Fruit fly (Drosophila melanogaster) whole organism, embryonic: Measurements from ENCODE around the gene CG18302.

Experiments
- Abd-B ChIP-seq: fragments of 200-800 bp; sonication (Bioruptor generic); optimal IDR thresholded peaks from 2 replicates; lab custom pipeline; 2018; ENCODE audit warnings: missing biosample characterization, mild to moderate bottlenecking, missing genetic modification characterization, moderate library complexity
- Awh ChIP-seq: fragments of 200-800 bp; sonication (Bioruptor generic); IDR thresholded peaks from 2 replicates; pipeline ENCODE4, ENCODE4 v1.3.6; 2022; ENCODE audit warnings: missing biosample characterization, missing genetic modification characterization
- CG10366 ChIP-seq: fragments of 200-800 bp; sonication (Bioruptor generic); IDR thresholded peaks from 2 replicates; pipeline ENCODE4 v1.3.6; 2022; ENCODE audit warnings: missing biosample characterization, missing genetic modification characterization
- CG12744 ChIP-seq: fragments of 200-800 bp; sonication (Bioruptor generic); optimal IDR thresholded peaks from 2 replicates; lab custom pipeline; 2016; ENCODE audit warnings: missing biosample characterization, missing genetic modification characterization
- CG17186 ChIP-seq: fragments of 200-800 bp; sonication (Bioruptor generic); optimal IDR thresholded peaks from 3 replicates; lab custom pipeline; 2017; ENCODE audit warnings: missing biosample characterization, missing genetic modification reagents, missing genetic modification characterization
- CG17612 ChIP-seq: fragments of 200-800 bp; sonication (Bioruptor generic); IDR thresholded peaks from 2 replicates; pipeline ENCODE4 v1.3.6; 2022; ENCODE audit warnings: missing biosample characterization, missing genetic modification characterization
- CG2199 ChIP-seq: fragments of 200-800 bp; sonication (Bioruptor generic); IDR thresholded peaks from 3 replicates; pipeline ENCODE4 v1.3.6; 2022; ENCODE audit warnings: missing biosample characterization, missing genetic modification characterization
- CG2712 ChIP-seq: fragments of 200-800 bp; optimal IDR thresholded peaks from 3 replicates; lab custom pipeline; 2019; ENCODE audit warnings: missing biosample characterization, mild to moderate bottlenecking, missing genetic modification characterization, moderate library complexity
- CG2889 ChIP-seq: fragments of 200-800 bp; sonication (Bioruptor generic); IDR thresholded peaks from 3 replicates; pipeline ENCODE4 v1.3.6; 2022; ENCODE audit warnings: missing biosample characterization, missing genetic modification characterization
- CG3726 ChIP-seq: fragments of 200-800 bp; sonication (Bioruptor generic); IDR thresholded peaks from 3 replicates; pipeline ENCODE4, ENCODE4 v1.3.6; 2022; ENCODE audit warnings: missing biosample characterization, missing genetic modification characterization
- CG4820 ChIP-seq: fragments of 200-800 bp; sonication (Bioruptor generic); optimal IDR thresholded peaks from 3 replicates; lab custom pipeline; 2016; ENCODE audit warnings: missing biosample characterization, missing genetic modification characterization
- CG4854 ChIP-seq: fragments of 200-800 bp; sonication (Bioruptor generic); optimal IDR thresholded peaks from 2 replicates; lab custom pipeline; 2016; ENCODE audit warnings: missing biosample characterization, missing genetic modification characterization, inconsistent platforms
- CG6854 ChIP-seq: fragments of 200-800 bp; sonication (Bioruptor generic); optimal IDR thresholded peaks from 3 replicates; lab custom pipeline; 2017; ENCODE audit warnings: missing biosample characterization, mild to moderate bottlenecking, missing genetic modification characterization
- Dbx ChIP-seq: fragments of 200-800 bp; sonication (Bioruptor generic); IDR thresholded peaks from 3 replicates; pipeline ENCODE4 v1.3.6; 2022; ENCODE audit warnings: missing biosample characterization, missing genetic modification characterization
- Deaf1 ChIP-seq: fragments of 200-800 bp; optimal IDR thresholded peaks from 3 replicates; lab custom pipeline; 2019; ENCODE audit warnings: missing biosample characterization, mild to moderate bottlenecking, missing genetic modification characterization, moderate library complexity
- Dfd ChIP-seq, 2 experiments: fragments of >200 bp; optimal IDR thresholded peaks; 2 replicates each; lab custom pipeline; 2017; ENCODE audit warnings: missing biosample characterization in 2 of 2, missing genetic modification characterization in 2 of 2
- Dp ChIP-seq: fragments of 200-800 bp; sonication (Bioruptor generic); optimal IDR thresholded peaks from 2 replicates; lab custom pipeline; 2018; ENCODE audit warnings: missing biosample characterization, mild to moderate bottlenecking, missing genetic modification characterization, moderate library complexity
- H15 ChIP-seq: fragments of 200-800 bp; sonication (Bioruptor generic); IDR thresholded peaks from 3 replicates; pipeline ENCODE4 v1.3.6; 2022; ENCODE audit warnings: missing biosample characterization, missing genetic modification characterization
- Hey ChIP-seq: fragments of 200-800 bp; sonication (Bioruptor generic); optimal IDR thresholded peaks from 3 replicates; lab custom pipeline; 2018; ENCODE audit warnings: missing biosample characterization, mild to moderate bottlenecking, missing genetic modification characterization
- Lim3 ChIP-seq: fragments of 200-800 bp; sonication (Bioruptor generic); IDR thresholded peaks from 2 replicates; pipeline ENCODE4 v1.3.6; 2022; ENCODE audit warnings: missing biosample characterization, missing genetic modification characterization
- Med ChIP-seq: fragments of 200-800 bp; sonication (Bioruptor generic); peaks from one replicate; lab custom pipeline; 2016; ENCODE audit warnings: missing biosample characterization, missing genetic modification characterization, mild to moderate bottlenecking, inconsistent platforms, moderate library complexity
- Nf-YC ChIP-seq: fragments of 200-800 bp; optimal IDR thresholded peaks from 3 replicates; lab custom pipeline; 2019; ENCODE audit warnings: missing biosample characterization, mild to moderate bottlenecking, missing genetic modification characterization, moderate library complexity
- Stat92E ChIP-seq, 3 experiments: fragments of >200 bp in 2 of 3; fragments of 200-800 bp in 1 of 3; sonication (Bioruptor generic) in 1 of 3; optimal IDR thresholded peaks; 2 replicates each; lab custom pipeline; 2017 to 2019; ENCODE audit warnings: missing biosample characterization in 3 of 3, missing genetic modification characterization in 3 of 3, mild to moderate bottlenecking in 1 of 3, moderate library complexity in 1 of 3
- aop ChIP-seq: fragments of 200-800 bp; sonication (Bioruptor generic); IDR thresholded peaks from 2 replicates; pipeline ENCODE4 v1.3.6; 2022; ENCODE audit warnings: missing biosample characterization, missing genetic modification characterization
- ap ChIP-seq: fragments of 200-800 bp; sonication (Bioruptor generic); IDR thresholded peaks from 2 replicates; pipeline ENCODE4 v1.3.6; 2022; ENCODE audit warnings: missing biosample characterization, missing genetic modification characterization
- chif ChIP-seq, 2 experiments: fragments of 200-800 bp; sonication (Bioruptor generic); optimal IDR thresholded peaks; 3 replicates each; lab custom pipeline; 2016; ENCODE audit warnings: missing biosample characterization in 2 of 2, missing genetic modification characterization in 2 of 2
- ci ChIP-seq: fragments of 200-800 bp; sonication (Bioruptor generic); IDR thresholded peaks from 3 replicates; pipeline ENCODE4 v1.3.6; 2022; ENCODE audit warnings: missing biosample characterization, missing genetic modification characterization
- dati ChIP-seq: fragments of 200-800 bp; sonication (Bioruptor generic); IDR thresholded peaks from 2 replicates; pipeline ENCODE4 v1.3.6; 2022; ENCODE audit warnings: missing biosample characterization, missing genetic modification characterization
- dysf ChIP-seq: fragments of 200-800 bp; sonication (Bioruptor generic); IDR thresholded peaks from 3 replicates; pipeline ENCODE4 v1.3.6; 2022; ENCODE audit warnings: missing biosample characterization, missing genetic modification characterization
- exex ChIP-seq: fragments of 200-800 bp; sonication (Bioruptor generic); optimal IDR thresholded peaks from 4 replicates; lab custom pipeline; 2018; ENCODE audit warnings: missing biosample characterization, mild to moderate bottlenecking, missing genetic modification characterization, moderate library complexity
- gfzf ChIP-seq: fragments of 200-800 bp; sonication (Bioruptor generic); optimal IDR thresholded peaks from 2 replicates; lab custom pipeline; 2016; ENCODE audit warnings: missing biosample characterization, mild to moderate bottlenecking, missing genetic modification characterization, moderate library complexity
- grn ChIP-seq: fragments of 200-800 bp; sonication (Bioruptor generic); optimal IDR thresholded peaks from 3 replicates; lab custom pipeline; 2017; ENCODE audit warnings: missing biosample characterization, missing genetic modification characterization
- hbn ChIP-seq: fragments of 200-800 bp; sonication (Bioruptor generic); IDR thresholded peaks from 2 replicates; pipeline ENCODE4 v1.3.6; 2022; ENCODE audit warnings: missing biosample characterization, missing genetic modification characterization; ENCODE audit not compliant: partially characterized antibody
- hkb ChIP-seq, 2 experiments: fragments of 200-800 bp in 1 of 2; fragments of >200 bp in 1 of 2; sonication (Bioruptor generic) in 1 of 2; IDR thresholded peaks in 1 of 2; optimal IDR thresholded peaks in 1 of 2; 2 replicates each; pipeline versions ENCODE4 v1.3.6 to Lab custom; 2017 to 2022; ENCODE audit warnings: missing biosample characterization in 1 of 2, missing genetic modification characterization in 1 of 2
- kni ChIP-seq: fragments of 200-800 bp; sonication (Bioruptor generic); optimal IDR thresholded peaks from 3 replicates; lab custom pipeline; 2017; ENCODE audit warnings: mild to moderate bottlenecking, missing biosample characterization, missing genetic modification reagents, missing genetic modification characterization
- lab ChIP-seq: fragments of 200-800 bp; sonication (Bioruptor generic); optimal IDR thresholded peaks from 3 replicates; lab custom pipeline; 2017; ENCODE audit warnings: missing biosample characterization, missing genetic modification characterization, mild to moderate bottlenecking, moderate library complexity, missing genetic modification reagents
- lbe ChIP-seq: fragments of 200-800 bp; sonication (Bioruptor generic); optimal IDR thresholded peaks from 2 replicates; lab custom pipeline; 2016; ENCODE audit warnings: missing biosample characterization, mild to moderate bottlenecking, missing genetic modification characterization
- mirr ChIP-seq: fragments of 200-800 bp; sonication (Bioruptor generic); optimal IDR thresholded peaks from 3 replicates; lab custom pipeline; 2018; ENCODE audit warnings: missing biosample characterization, mild to moderate bottlenecking, missing genetic modification characterization
- otp ChIP-seq: fragments of 200-800 bp; sonication (Bioruptor generic); IDR thresholded peaks from 3 replicates; pipeline ENCODE4, ENCODE4 v1.3.6; 2022; ENCODE audit warnings: missing biosample characterization, missing genetic modification characterization
- pho ChIP-seq: fragments of 200-800 bp; sonication (Bioruptor generic); optimal IDR thresholded peaks from 2 replicates; lab custom pipeline; 2016; ENCODE audit warnings: missing biosample characterization, missing genetic modification characterization
- pros ChIP-seq: fragments of 200-800 bp; sonication (Bioruptor generic); optimal IDR thresholded peaks from 3 replicates; lab custom pipeline; 2019; ENCODE audit warnings: missing biosample characterization, mild to moderate bottlenecking, missing genetic modification characterization, moderate library complexity
- salm ChIP-seq: fragments of 200-800 bp; sonication (Bioruptor generic); optimal IDR thresholded peaks from 2 replicates; lab custom pipeline; 2018; ENCODE audit warnings: missing biosample characterization, mild to moderate bottlenecking, missing genetic modification characterization
- slbo ChIP-seq: fragments of 200-800 bp; sonication (Bioruptor generic); IDR thresholded peaks from 2 replicates; pipeline ENCODE4 v1.3.6; 2022; ENCODE audit warnings: missing biosample characterization, missing genetic modification characterization
- sna ChIP-seq: fragments of 200-800 bp; sonication (Bioruptor generic); IDR thresholded peaks from 2 replicates; pipeline ENCODE4 v1.3.6; 2022; ENCODE audit warnings: missing biosample characterization, missing genetic modification characterization; ENCODE audit not compliant: partially characterized antibody
- so ChIP-seq: fragments of 200-800 bp; sonication (Bioruptor generic); IDR thresholded peaks from 3 replicates; pipeline ENCODE4 v1.3.6; 2022; ENCODE audit warnings: missing biosample characterization, missing genetic modification characterization
- sug ChIP-seq: fragments of 200-800 bp; optimal IDR thresholded peaks from 2 replicates; lab custom pipeline; 2019; ENCODE audit warnings: missing biosample characterization, mild to moderate bottlenecking, missing genetic modification characterization, moderate library complexity
- tgo ChIP-seq: fragments of 200-800 bp; sonication (Bioruptor generic); IDR thresholded peaks from 3 replicates; pipeline ENCODE4 v1.3.6; 2022; ENCODE audit warnings: missing biosample characterization, missing genetic modification characterization
- unc-4 ChIP-seq: fragments of 200-800 bp; sonication (Bioruptor generic); IDR thresholded peaks from 2 replicates; pipeline ENCODE4 v1.3.6; 2022; ENCODE audit warnings: missing biosample characterization, missing genetic modification characterization; ENCODE audit not compliant: partially characterized antibody
- vnd ChIP-seq: fragments of 200-800 bp; sonication (Bioruptor generic); IDR thresholded peaks from 3 replicates; pipeline ENCODE4 v1.3.6; 2022; ENCODE audit warnings: missing biosample characterization, missing genetic modification characterization; ENCODE audit not compliant: partially characterized antibody
- vvl ChIP-seq: fragments of 200-800 bp; sonication (Bioruptor generic); IDR thresholded peaks from 2 replicates; pipeline ENCODE4 v1.3.6; 2022; ENCODE audit warnings: missing biosample characterization, missing genetic modification characterization

The CG18302 gene

DNA sequence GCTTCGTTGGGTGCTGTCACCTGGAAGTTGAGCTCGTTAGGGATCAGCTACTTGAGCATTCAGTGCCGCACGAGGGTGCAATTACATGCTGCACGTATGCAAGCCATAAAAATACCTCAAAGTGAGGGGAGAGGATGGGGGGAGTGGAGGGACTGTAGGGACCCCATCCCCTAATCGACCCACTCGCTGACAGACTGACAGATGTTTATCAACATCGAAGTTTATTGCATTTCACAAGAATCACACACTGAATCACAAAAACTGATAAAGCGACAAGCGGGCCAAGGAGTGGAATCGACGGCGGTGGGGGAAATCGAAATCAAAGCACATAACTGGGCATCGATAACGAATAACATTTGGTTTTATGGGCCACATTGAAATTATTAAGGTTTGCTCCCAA lies 20.6 kb downstream of the CG18302 start (continued):
- TF ChIP-seq so (GFP tag; lab: Robert Waterston, UW) (no peak), grn (GFP tag; lab: Kevin White, UChicago) (peak; percentile 98), CG6854 (GFP tag; lab: Kevin White, UChicago) (no peak), Med (peak; percentile 55), Lim3 (GFP tag; lab: Robert Waterston, UW) (peak; percentile 8; the same call in 1 of the 2 replicates), CG2199 (GFP tag; lab: Robert Waterston, UW) (peak; percentile 96), CG4820 (GFP tag; lab: Kevin White, UChicago) (no peak), Stat92E (GFP tag; optimal IDR thresholded peaks at IDR 0.05; lab: Kevin White, UChicago) (peak in 1 of 3 experiments; percentile 86), Hey (peak; percentile 32), CG10366 (GFP tag; lab: Robert Waterston, UW) (0 out of 2 replicates have a peak, but pooled peaks have one; percentile 8), pros (GFP tag; lab: Kevin White, UChicago) (peak; percentile 24), pho (GFP tag; lab: Kevin White, UChicago) (no peak), CG12744 (GFP tag; lab: Kevin White, UChicago) (no peak), vnd (GFP tag; lab: Robert Waterston, UW) (0 out of 3 replicates have a peak, but pooled peaks have one; percentile 29), lab (GFP tag; lab: Kevin White, UChicago) (peak; percentile 42), exex (peak; percentile 61), sug (peak; percentile 47), Abd-B (peak; percentile 41), aop (GFP tag; lab: Robert Waterston, UW) (no peak), mirr (GFP tag; lab: Kevin White, UChicago) (peak; percentile 7), ci (GFP tag; lab: Robert Waterston, UW) (0 out of 3 replicates have a peak, but pooled peaks have one; percentile 36), hbn (no peak), gfzf (GFP tag; lab: Kevin White, UChicago) (no peak), Dfd (GFP tag; optimal IDR thresholded peaks at IDR 0.05; lab: Kevin White, UChicago) (no peak), kni (GFP tag; lab: Kevin White, UChicago) (peak; percentile 42), vvl (GFP tag; lab: Robert Waterston, UW) (peak; percentile 36; the same call in 1 of the 2 replicates), salm (tag; lab: Kevin White, UChicago) (no peak), tgo (GFP tag; lab: Robert Waterston, UW) (no peak)
- TF ChIP-seq, all 482 proteins: peak for 24

DNA sequence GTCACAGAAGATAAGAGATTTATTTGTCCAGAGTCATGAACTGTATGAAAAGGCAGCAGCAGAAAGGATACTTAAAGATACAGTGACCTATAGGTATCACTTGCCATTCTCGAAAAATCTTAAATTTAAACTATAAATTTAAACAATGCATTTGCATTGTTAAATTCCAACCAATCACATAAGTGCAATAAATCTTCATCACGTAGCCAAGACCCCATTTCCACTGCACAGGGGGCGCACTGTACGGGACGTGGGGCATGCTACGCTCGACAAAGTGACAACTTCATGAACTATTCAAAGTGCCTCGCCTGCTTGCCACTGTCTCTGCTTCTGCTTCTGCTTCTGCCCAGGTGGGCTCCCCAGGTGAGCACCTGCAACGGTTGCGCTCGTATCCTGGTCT lies 21.1 kb downstream of the CG18302 start:
- TF ChIP-seq lbe = no peak
- TF ChIP-seq Awh (GFP tag; lab: Robert Waterston, UW) = no peak
- no peak for TF ChIP-seq H15 (GFP tag; lab: Robert Waterston, UW)
- 0 out of 3 replicates have a peak, but pooled peaks have one; percentile 52 for TF ChIP-seq CG3726
- peak; percentile 32; the same call in 1 of the 3 replicates for TF ChIP-seq dysf (GFP tag; lab: Robert Waterston, UW)
- no peak for TF ChIP-seq CG2889 (GFP tag; lab: Robert Waterston, UW)
- TF ChIP-seq ap (GFP tag; lab: Robert Waterston, UW) = peak; percentile 14; the same call in 1 of the 2 replicates
- no peak for TF ChIP-seq hkb (optimal IDR thresholded peaks at IDR 0.05; lab: Kevin White, UChicago)
- TF ChIP-seq hkb (GFP tag; IDR thresholded peaks at IDR 0.05; lab: Robert Waterston, UW) = peak; percentile 31; the same call in 1 of the 2 replicates
- TF ChIP-seq CG17612 (GFP tag; lab: Robert Waterston, UW) = no peak
- peak; percentile 4 for TF ChIP-seq CG2712 (tag; lab: Kevin White, UChicago)
- TF ChIP-seq tgo (GFP tag; lab: Robert Waterston, UW) = peak; percentile 19; the same call in 1 of the 3 replicates
- TF ChIP-seq Dbx = no peak
- no peak for TF ChIP-seq Lim3 (GFP tag; lab: Robert Waterston, UW)
- TF ChIP-seq CG17186 = no peak
- peak; percentile 43; the same call in 1 of the 2 replicates for TF ChIP-seq slbo (GFP tag; lab: Robert Waterston, UW)
- TF ChIP-seq unc-4 (GFP tag; lab: Robert Waterston, UW) = no peak
- TF ChIP-seq Dp (GFP tag; lab: Kevin White, UChicago) = no peak
- TF ChIP-seq Deaf1 (tag; lab: Kevin White, UChicago) = no peak
- TF ChIP-seq dati (GFP tag; lab: Robert Waterston, UW) = no peak
- no peak for TF ChIP-seq CG4854 (GFP tag; lab: Kevin White, UChicago)
- no peak for TF ChIP-seq sna
- peak in 1 of 2 experiments; percentile 25 for TF ChIP-seq chif (GFP tag; optimal IDR thresholded peaks at IDR 0.05; lab: Kevin White, UChicago)
- no peak for TF ChIP-seq Nf-YC
- 0 out of 3 replicates have a peak, but pooled peaks have one; percentile 27 for TF ChIP-seq otp (GFP tag; lab: Robert Waterston, UW)
